Worm (Caenorhabditis elegans) whole organism, L4/young adult: Measurements from ENCODE around the gene F37A4.2.
A peak's percentile ranks its signal among the peaks of the same experiment; 100 is the strongest.

ENCODE experiments used
- W03F9.2 ChIP-seq: fragments of 150-350 bp; optimal IDR thresholded peaks from 2 replicates; lab custom pipeline; 2014; ENCODE audit warnings: missing biosample characterization, missing genetic modification characterization
- dao-5 ChIP-seq: sonication (generic microtip); optimal IDR thresholded peaks from 2 replicates; lab custom pipeline; 2016; ENCODE audit warnings: missing genotype, missing genetic modification characterization, moderate library complexity, missing compliant biosample characterization
- him-1 ChIP-seq: sonication (generic microtip); optimal IDR thresholded peaks from 2 replicates; lab custom pipeline; 2016; ENCODE audit warnings: missing genotype, missing genetic modification reagents, missing genetic modification characterization, missing compliant biosample characterization

The F37A4.2 gene

DNA sequence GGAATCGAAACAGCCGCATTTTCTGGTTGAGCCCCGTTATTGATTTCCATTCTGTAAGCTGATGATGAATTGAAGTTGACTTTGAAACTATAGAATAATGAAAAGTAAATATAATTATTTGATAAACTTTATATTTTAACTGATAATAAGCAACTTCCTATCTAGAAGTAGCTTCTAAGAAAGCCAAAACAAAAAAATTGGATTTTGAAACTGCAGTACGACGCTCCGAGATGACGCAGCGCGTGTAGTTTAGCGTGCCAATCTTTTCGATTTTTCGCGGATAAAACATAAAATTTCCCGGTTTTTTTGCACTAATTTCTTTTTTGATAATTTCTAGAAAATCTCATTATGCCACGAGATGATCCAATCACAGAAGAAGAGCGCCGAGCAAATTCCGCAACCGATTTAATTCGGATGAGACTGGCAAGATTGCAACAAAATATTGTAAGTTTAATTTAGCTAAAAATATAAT lies at the start of gene F37A4.2, which contains the start of gene bath-41:
Gene F37A4.2 (plus strand): TSS at position 247 of the 472 bp plus-strand sequence.
Gene bath-41 (minus strand): TSS at position 51 of the 472 bp plus-strand sequence.
- no peak for TF ChIP-seq W03F9.2 (tag; lab: Kevin White, UChicago)
- no peak for TF ChIP-seq him-1
- no peak for TF ChIP-seq dao-5

DNA sequence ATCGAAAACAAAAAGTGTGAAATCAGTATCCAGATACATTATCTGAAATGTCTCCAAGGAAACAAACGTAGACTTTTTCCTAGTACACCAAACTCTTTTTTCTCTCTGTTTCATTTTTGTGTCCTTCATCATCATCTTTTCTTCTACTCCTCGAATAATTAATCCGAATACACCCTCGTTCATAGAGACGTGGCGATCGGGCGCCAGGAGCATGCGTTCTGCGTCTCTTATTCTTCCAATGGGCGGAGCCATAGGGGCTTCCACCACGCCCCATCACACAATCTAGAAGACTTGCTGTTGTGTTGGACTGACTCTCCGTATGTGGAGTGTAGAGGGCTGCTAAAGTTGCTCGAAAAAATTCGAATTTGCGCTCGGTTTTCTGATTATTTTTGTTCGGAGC lies 46.8 kb upstream of the F37A4.2 start, which contains the start of gene rbf-1:
Gene rbf-1 (plus strand): TSS at position 301 of the 400 bp plus-strand sequence.
- TF ChIP-seq dao-5 (no peak), W03F9.2 (tag; lab: Kevin White, UChicago) (no peak)

DNA sequence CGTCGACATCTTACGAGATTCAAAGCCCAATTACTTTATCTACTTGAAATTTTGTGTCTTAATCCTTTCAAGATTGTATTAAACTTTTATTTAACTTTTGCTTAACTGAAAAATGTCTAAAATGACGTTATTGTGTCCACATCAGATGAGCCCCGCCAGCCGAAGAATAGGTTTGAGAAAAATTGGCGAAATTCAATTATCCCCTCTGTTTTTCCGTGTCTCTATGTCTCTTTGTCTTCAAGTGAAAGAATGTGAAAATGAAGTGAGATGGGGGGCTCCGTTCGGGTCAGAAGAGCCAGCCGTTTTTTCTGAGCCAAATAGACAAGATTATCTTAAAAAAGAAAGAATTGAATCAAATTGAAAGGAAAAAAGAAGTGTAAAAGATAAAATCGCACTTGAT lies 45.0 kb upstream of the F37A4.2 start:
- TF ChIP-seq him-1 = no peak
- TF ChIP-seq dao-5 = no peak
- no peak for TF ChIP-seq W03F9.2 (tag; lab: Kevin White, UChicago)

DNA sequence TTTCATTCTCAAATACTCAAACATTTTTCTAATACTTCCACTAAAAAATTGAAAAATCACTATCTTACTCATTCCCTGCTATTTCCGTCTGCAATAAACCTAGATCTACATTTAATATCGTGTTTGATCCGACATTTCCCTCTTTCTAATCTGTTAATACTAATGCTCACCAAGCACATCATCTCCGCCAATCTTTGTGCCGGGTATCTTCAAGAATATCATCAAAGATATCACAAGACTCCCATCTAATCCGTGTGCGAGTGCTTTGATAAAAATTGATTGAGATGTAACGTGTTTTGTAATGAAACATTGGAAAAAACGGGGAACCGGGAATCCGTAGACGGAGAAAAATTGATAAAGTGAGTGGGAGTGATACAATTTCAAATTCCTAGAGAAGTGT lies 42.9 kb upstream of the F37A4.2 start:
- no peak for TF ChIP-seq him-1
- TF ChIP-seq W03F9.2 (tag; lab: Kevin White, UChicago) = no peak
- TF ChIP-seq dao-5 = no peak

DNA sequence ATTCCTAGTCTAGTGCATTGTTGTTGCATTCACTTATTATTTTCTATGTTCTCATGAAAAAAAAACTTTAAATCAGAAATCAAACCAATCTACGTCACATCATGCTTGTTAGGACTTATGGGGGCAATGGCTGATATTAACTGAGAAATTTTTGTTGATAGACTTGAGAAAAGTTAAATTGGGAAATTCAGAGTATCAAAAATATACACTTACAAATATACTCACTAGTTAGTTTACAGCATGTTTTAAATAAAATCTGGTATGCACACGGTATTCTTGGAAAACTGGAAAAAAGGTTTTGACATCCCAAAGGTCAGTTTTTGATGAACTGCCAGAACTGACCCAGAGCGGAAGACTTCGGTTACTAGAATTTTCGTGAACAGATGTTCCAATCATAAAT lies 41.3 kb upstream of the F37A4.2 start:
- TF ChIP-seq him-1 (no peak), W03F9.2 (tag; lab: Kevin White, UChicago) (no peak), dao-5 (no peak)

DNA sequence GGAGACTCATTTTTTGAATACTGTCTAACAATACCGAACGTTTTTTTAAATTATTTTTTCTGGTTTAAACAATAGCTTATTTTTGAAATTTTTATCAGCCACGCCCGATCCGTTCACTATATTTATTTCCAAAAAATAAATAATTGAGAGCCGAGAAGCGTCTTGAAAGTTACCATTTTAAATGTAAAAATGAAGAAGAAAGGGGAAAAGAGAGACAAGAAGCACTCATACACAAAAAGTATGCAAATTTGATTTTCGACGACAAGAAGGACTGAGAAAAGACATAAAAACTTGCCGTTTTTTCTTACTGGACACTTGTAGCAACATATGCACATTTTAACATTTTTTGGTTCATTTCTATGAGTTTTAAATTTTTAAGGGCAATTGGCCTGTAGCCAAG lies 40.5 kb upstream of the F37A4.2 start:
- TF ChIP-seq him-1 = no peak
- TF ChIP-seq W03F9.2 (tag; lab: Kevin White, UChicago) = no peak
- TF ChIP-seq dao-5 = no peak

DNA sequence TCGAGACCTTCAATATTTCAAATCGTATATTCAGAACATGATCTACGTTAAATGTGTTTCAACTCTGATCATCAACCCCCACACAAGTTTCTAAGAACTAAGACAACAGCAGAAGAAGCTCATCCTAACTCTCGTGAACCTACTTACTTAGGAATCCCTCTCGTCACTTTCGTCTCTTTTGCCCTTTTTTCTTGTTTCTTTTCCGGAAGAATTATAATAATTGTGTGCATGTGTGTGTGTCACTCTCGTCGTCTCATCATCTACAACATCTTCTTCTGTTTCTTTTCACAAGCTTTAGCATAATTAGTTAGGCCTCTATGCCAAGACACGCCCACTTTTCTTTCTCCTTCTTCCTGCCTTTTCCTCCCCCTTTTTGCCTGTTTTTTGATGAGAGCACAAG lies 31.8 kb upstream of the F37A4.2 start:
- TF ChIP-seq dao-5 (no peak), W03F9.2 (tag; lab: Kevin White, UChicago) (no peak), him-1 (no peak)

DNA sequence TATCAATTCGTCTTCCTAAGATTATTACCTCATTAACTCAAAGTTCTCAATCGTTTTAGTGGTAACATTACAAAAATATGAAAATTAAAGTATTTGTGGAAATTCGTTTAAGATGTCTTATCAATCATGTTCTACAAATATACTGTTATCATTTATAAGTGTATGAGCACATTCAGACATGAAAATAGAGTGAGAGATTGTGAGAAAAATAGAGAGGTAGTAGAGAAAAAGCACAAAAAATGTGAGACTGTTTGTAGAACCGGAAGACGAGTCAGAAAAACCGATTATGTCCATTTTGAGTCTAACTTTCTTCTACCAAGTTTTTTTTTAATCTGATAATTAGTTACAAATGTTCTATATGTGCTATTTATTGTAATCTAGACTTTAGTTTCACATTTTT lies 29.0 kb upstream of the F37A4.2 start:
- no peak for TF ChIP-seq W03F9.2 (tag; lab: Kevin White, UChicago)
- no peak for TF ChIP-seq him-1
- no peak for TF ChIP-seq dao-5

DNA sequence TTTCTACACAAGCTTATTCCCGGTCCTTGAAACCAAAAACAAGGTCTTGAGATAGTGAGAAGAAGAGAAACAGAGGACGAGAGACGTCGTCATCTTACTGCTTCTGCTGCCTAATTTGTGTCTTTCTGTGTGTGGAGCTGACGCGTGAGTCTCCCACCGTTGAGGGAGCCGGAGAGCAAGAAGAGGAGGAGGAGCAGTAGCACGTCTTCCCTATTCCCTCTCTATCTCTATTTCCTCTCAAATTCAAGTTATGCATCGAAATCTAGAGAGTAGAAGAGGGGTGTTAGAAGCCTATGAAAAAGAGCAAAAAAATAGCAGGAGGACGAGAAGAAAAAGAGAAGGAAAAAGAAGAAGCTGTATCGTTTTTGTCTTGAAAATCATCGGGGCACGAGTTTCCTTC lies 27.1 kb upstream of the F37A4.2 start:
- TF ChIP-seq dao-5 (no peak), W03F9.2 (tag; lab: Kevin White, UChicago) (no peak), him-1 (peak; percentile 66)

DNA sequence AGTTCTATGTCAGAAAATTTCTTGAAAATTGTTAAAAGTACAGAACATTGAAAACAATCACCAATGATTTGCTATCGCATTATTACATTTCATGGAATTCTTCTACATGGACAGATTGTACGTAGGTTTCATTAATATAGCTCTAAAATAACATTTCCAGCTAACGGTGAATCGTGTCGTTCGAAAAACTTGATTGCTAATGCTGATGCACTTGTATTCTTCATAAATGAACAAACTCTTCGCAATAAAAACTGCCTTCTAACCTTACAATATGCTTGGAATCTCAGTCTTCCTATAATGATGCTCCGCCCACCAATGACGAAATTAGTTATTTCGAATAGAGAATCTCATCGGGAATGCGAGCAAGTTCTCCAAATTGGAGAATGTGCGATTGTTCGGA lies 16.7 kb upstream of the F37A4.2 start, which contains the start of gene F37A4.6:
Gene F37A4.6 (plus strand): TSS at position 301 of the 400 bp plus-strand sequence.
- TF ChIP-seq W03F9.2 (tag; lab: Kevin White, UChicago) = no peak
- TF ChIP-seq dao-5 = no peak
- no peak for TF ChIP-seq him-1

DNA sequence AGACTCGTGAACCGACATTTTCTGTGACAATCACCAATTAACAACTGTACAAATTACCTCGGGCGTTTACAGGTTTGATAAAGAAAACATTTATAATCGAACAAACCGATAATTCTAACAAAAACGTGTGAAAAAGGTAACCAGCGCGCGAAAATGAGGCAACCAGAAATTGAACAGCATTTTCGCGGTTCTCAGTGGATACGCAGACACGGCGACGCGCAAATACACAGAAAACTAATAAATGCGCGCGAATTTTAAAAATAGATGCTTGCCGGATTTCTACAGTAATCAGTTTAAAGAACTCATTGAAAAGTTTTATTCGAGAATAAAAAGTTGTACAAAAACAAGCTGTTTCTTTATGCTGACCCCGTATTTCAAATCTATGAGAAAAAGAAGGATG lies 12.3 kb upstream of the F37A4.2 start, which contains the start of gene isw-1:
Gene isw-1 (minus strand): TSS at position 118 of the 400 bp plus-strand sequence.
- TF ChIP-seq W03F9.2 (tag; lab: Kevin White, UChicago) (no peak), him-1 (no peak), dao-5 (no peak)

DNA sequence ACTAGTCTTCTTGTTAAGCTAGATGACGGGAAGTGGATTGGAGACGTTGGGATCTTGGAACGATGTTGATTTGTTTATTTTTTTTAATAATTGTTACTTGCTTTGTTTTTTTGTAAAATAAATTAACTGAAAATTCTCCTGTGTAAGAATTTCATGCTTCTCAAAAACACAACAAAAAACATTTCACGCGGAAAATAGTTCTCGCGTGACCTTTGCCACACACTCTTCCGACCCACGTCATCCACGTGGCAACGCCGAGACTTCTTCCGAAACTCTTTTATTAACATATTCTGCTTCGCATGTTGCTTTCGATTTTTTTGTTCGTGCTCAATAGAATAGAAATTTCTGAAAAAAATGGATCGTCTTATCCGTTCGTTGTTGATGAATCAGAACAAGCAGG lies 10.7 kb upstream of the F37A4.2 start, which contains the start of gene F37A4.5:
Gene F37A4.5 (plus strand): TSS at position 301 of the 400 bp plus-strand sequence.
- TF ChIP-seq W03F9.2 (tag; lab: Kevin White, UChicago) = no peak
- TF ChIP-seq dao-5 = no peak
- no peak for TF ChIP-seq him-1

DNA sequence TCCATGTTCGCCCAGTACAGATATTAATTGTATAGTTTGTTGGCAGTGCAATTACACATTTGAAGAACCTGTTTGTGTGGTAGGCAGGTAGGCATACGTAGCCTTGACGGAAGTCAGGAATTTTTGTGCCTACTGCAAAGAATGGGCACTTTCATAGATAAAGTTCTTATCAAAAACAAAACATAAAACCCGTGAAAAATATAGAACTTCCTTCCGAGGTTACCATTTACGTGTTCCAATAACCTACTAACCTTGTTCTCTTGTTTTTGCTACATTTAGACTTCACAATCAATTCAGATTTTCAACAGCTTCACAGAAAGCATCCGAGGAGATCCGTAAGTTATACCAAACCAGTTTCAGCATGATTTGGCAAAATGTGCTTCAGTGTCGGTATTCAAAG lies 9.0 kb upstream of the F37A4.2 start, which contains the start of gene F37A4.4:
Gene F37A4.4 (plus strand): TSS at position 301 of the 400 bp plus-strand sequence.
- TF ChIP-seq W03F9.2 (tag; lab: Kevin White, UChicago) (no peak), dao-5 (no peak), him-1 (no peak)

DNA sequence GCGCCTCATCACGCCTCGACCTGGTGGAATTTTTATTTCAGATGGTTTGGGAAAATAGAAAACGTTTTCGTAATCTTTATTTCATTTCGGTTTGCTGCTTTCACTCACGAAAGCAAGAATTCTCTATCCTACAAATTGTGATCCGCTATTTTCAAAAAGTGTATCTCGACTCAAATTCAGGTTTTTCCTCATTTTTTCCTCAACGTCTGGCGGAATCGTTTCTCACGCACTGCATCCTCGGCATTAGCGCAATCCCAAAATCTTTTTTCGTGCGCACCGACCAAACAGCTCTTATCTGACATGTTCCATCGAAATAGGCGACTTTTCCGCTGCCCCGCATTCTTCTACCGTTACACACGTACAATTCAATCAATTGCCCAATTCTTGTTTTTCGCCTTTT lies 4.0 kb upstream of the F37A4.2 start, which contains the start of gene F37A4.3:
Gene F37A4.3 (plus strand): TSS at position 301 of the 400 bp plus-strand sequence.
- TF ChIP-seq him-1 (no peak), dao-5 (no peak), W03F9.2 (tag; lab: Kevin White, UChicago) (no peak)

DNA sequence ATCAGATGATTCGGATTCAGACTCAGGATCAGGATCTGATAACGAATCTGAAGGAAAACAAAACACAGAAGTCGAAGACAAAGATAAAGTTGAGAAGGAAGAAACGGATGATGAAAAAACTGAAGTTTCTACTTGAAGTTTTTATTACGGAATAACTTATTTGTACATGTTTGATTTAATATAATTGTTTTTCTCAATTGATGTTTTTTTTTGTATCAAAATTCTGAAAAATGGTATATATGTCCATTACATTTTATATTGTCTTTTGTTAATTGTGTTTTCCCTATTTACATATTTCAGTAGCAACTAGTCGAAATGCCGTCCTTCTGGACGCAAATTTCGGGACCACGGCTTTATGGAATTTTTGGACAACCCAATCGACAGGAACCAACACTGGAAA lies 835 bp downstream of the F37A4.2 start, which contains the start of gene F37A4.1:
Gene F37A4.1 (plus strand): TSS at position 301 of the 400 bp plus-strand sequence.
- TF ChIP-seq dao-5 (no peak), W03F9.2 (tag; lab: Kevin White, UChicago) (no peak), him-1 (no peak)

DNA sequence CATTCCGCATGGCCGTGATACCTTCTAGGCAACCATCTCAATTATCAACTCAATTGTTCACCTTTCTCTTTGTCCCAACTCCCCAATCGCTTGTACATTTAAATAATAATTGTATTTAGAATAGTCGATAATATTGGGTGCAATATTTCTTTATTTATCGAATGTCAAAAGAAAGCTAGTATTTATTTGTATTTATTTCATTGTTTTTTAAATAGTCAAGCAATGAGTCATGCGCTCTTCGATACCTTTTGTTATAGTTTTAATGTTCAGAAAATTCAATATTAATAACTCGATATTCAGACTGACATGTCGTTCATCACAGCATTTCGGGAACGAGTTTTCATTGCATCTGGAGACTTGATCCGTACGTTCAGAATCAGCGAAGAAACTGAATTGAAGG lies 3.2 kb downstream of the F37A4.2 start, which contains the start of gene wdr-4:
Gene wdr-4 (plus strand): TSS at position 301 of the 400 bp plus-strand sequence.
- TF ChIP-seq W03F9.2 (tag; lab: Kevin White, UChicago) (no peak), dao-5 (no peak), him-1 (no peak)
